Fruit fly (Drosophila melanogaster): Measurements from ENCODE around the gene CG33272.
A peak's percentile ranks its signal among the peaks of the same experiment; 100 is the strongest.

Gene CG33272

dm6 chr3L:11511243-11511642 is 854 bp upstream of the CG33272 start (continued):
- TF ChIP-seq stwl (tag; optimal IDR thresholded peaks at IDR 0.05), result peak; percentile 81
- no peak for TF ChIP-seq trem (tag; optimal IDR thresholded peaks at IDR 0.05)
- TF ChIP-seq CG2116 (GFP tag; optimal IDR thresholded peaks at IDR 0.05), result no peak
- no peak for TF ChIP-seq Dbx (GFP tag; IDR thresholded peaks at IDR 0.05)
- no peak for TF ChIP-seq CG3726 (GFP tag; IDR thresholded peaks at IDR 0.05)
- TF ChIP-seq sug (tag; optimal IDR thresholded peaks at IDR 0.05), result peak; percentile 22
- peak; percentile 33 for TF ChIP-seq gfzf (GFP tag; optimal IDR thresholded peaks at IDR 0.05)
- TF ChIP-seq CG11504 (tag; optimal IDR thresholded peaks at IDR 0.05), result peak; percentile 22
- peak; percentile 23 for TF ChIP-seq CoRest (tag; optimal IDR thresholded peaks at IDR 0.05)
- TF ChIP-seq nerfin-2 (GFP tag; IDR thresholded peaks at IDR 0.05; ENCODE audit: partially characterized antibody), result no peak
- peak; percentile 58 for TF ChIP-seq amos (GFP tag; IDR thresholded peaks at IDR 0.05; ENCODE audit: partially characterized antibody)
- peak; percentile 64 for TF ChIP-seq Abd-B (GFP tag; optimal IDR thresholded peaks at IDR 0.05)
- TF ChIP-seq Tbp (GFP tag; optimal IDR thresholded peaks at IDR 0.05), result no peak
- peak; percentile 13 for TF ChIP-seq pzg (GFP tag; optimal IDR thresholded peaks at IDR 0.05)
- TF ChIP-seq bbx (GFP tag; IDR thresholded peaks at IDR 0.05; ENCODE audit: partially characterized antibody), result 0 out of 2 replicates have a peak, but pooled peaks have one; percentile 20
- peak; percentile 64 for TF ChIP-seq Bgb (GFP tag; IDR thresholded peaks at IDR 0.05; ENCODE audit: partially characterized antibody)
- TF ChIP-seq abd-A (tag; optimal IDR thresholded peaks at IDR 0.05), result peak; percentile 14
- TF ChIP-seq CG16813 (GFP tag; IDR thresholded peaks at IDR 0.05; ENCODE audit: partially characterized antibody), result peak; percentile 50; the same call in 1 of the 3 replicates
- no peak for TF ChIP-seq CG6654 (GFP tag; optimal IDR thresholded peaks at IDR 0.05)
- TF ChIP-seq CG13287 (GFP tag; IDR thresholded peaks at IDR 0.05; ENCODE audit: partially characterized antibody), result peak; percentile 50
- peak; percentile 32 for TF ChIP-seq CG15514 (GFP tag; optimal IDR thresholded peaks at IDR 0.05)
- TF ChIP-seq caup (GFP tag; optimal IDR thresholded peaks at IDR 0.05; ENCODE audit: severe bottlenecking), result no peak
- 0 out of 2 replicates have a peak, but pooled peaks have one; percentile 20 for TF ChIP-seq Scr (GFP tag; IDR thresholded peaks at IDR 0.05; ENCODE audit: partially characterized antibody)
- no peak for TF ChIP-seq CG30403 (GFP tag; optimal IDR thresholded peaks at IDR 0.05)
- TF ChIP-seq BEAF-32 (GFP tag; optimal IDR thresholded peaks at IDR 0.05), result peak; percentile 31
- TF ChIP-seq eve (GFP tag; optimal IDR thresholded peaks at IDR 0.05), result no peak
- TF ChIP-seq bigmax (GFP tag; optimal IDR thresholded peaks at IDR 0.05), result peak; percentile 88
- no peak for TF ChIP-seq NK7.1 (GFP tag; optimal IDR thresholded peaks at IDR 0.05)
- TF ChIP-seq Nf-YC (tag; optimal IDR thresholded peaks at IDR 0.05), result no peak
- TF ChIP-seq HmgZ (tag; optimal IDR thresholded peaks at IDR 0.05), result peak; percentile 22
- TF ChIP-seq crp (GFP tag; optimal IDR thresholded peaks at IDR 0.05), result no peak
- TF ChIP-seq Dip2 (GFP tag; IDR thresholded peaks at IDR 0.05), result no peak
- no peak for TF ChIP-seq CG12942 (GFP tag; optimal IDR thresholded peaks at IDR 0.05)

- no peak for TF ChIP-seq Hey (tag; optimal IDR thresholded peaks at IDR 0.05)
- TF ChIP-seq Atf-2 (GFP tag; optimal IDR thresholded peaks at IDR 0.05), result no peak
- TF ChIP-seq CG34376 (GFP tag; optimal IDR thresholded peaks at IDR 0.05), result no peak
- TF ChIP-seq CG12104 (GFP tag; optimal IDR thresholded peaks at IDR 0.05), result no peak
Measured at dm6 chr3L:11509294-11509911, 986 bp downstream of the CG33272 start, which contains the start of the genes Sgs8 and Sgs7. Sgs8 (minus strand) TSS chr3L:11509394. Sgs7 (plus strand) TSS chr3L:11509861.
